Worm (Caenorhabditis elegans): ENCODE measurements around the gene R09H10.3.

R09H10.3 gene

DNA sequence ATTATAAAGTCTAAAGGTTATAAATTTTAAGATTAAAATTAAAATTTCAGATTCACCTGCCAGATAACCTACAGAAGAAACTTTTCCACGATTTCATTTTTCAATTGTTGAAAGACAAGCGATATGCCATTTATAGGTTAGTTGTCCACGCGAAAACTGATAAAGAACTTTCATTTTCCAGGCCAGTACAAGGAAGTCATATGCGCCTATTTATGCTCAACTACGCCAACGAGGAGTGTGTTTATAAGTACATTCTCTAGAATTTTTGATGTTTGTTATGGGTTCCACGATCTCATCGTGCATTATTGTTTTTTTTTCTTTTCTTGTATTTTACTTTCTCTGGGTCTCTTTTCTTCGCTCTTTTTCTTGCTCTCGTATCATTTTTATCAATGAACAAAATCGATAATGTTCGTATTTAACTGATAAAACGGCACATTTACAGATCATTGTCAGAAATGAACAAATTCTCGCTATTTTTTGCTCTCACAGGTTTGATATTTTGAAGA lies at the start of gene R09H10.3:
TSS of gene R09H10.3 (plus strand) at position 456 of the 506 bp plus-strand sequence.
- no peak for TF ChIP-seq ztf-23 (GFP tag; IDR thresholded peaks at IDR 0.05)
- no peak for TF ChIP-seq ztf-29 (GFP tag; IDR thresholded peaks at IDR 0.05)
- TF ChIP-seq klf-2 (GFP tag; conservative IDR thresholded peaks at IDR 0.05) = no peak
- no peak for TF ChIP-seq T22C8.4 (GFP tag; IDR thresholded peaks at IDR 0.05)
- TF ChIP-seq ref-1 (GFP tag; conservative IDR thresholded peaks at IDR 0.05) = no peak
- TF ChIP-seq med-1 (GFP tag; optimal IDR thresholded peaks at IDR 0.05; ENCODE audit: insufficient read depth) = no peak
- no peak for TF ChIP-seq cog-1 (tag; optimal IDR thresholded peaks at IDR 0.05)
- no peak for TF ChIP-seq tab-1 (GFP tag; IDR thresholded peaks at IDR 0.05)
- TF ChIP-seq flt-1 (GFP tag; IDR thresholded peaks at IDR 0.05) = no peak

DNA sequence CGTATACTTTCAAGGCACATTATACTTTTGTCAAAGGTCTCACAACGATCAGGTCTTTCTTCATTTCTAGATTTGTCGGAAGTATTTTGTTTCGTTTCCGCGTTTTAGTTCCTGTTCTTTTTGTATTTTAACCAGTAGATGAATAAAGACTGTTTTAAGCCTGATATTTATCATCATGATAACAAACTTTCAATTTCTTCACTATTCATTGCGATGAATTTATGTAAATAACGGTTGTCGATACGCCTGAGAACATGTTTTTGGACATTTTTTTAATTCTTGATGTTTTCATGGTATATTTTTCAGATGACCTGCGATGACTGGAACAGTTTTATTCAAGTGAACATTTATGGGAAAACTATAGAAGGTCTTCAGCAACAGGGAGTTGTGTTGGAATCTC lies 48.4 kb upstream of the R09H10.3 start, which contains the start of gene zim-3:
TSS of gene zim-3 (plus strand) at position 301 of the 400 bp plus-strand sequence.
- TF ChIP-seq cog-1 (tag; optimal IDR thresholded peaks at IDR 0.05) (no peak), flt-1 (GFP tag; IDR thresholded peaks at IDR 0.05) (no peak), med-1 (GFP tag; optimal IDR thresholded peaks at IDR 0.05; ENCODE audit: insufficient read depth) (no peak), ref-1 (GFP tag; conservative IDR thresholded peaks at IDR 0.05) (no peak), ztf-23 (GFP tag; IDR thresholded peaks at IDR 0.05) (no peak), ztf-29 (GFP tag; IDR thresholded peaks at IDR 0.05) (no peak), tab-1 (GFP tag; IDR thresholded peaks at IDR 0.05) (no peak), klf-2 (GFP tag; conservative IDR thresholded peaks at IDR 0.05) (no peak), T22C8.4 (GFP tag; IDR thresholded peaks at IDR 0.05) (no peak)

DNA sequence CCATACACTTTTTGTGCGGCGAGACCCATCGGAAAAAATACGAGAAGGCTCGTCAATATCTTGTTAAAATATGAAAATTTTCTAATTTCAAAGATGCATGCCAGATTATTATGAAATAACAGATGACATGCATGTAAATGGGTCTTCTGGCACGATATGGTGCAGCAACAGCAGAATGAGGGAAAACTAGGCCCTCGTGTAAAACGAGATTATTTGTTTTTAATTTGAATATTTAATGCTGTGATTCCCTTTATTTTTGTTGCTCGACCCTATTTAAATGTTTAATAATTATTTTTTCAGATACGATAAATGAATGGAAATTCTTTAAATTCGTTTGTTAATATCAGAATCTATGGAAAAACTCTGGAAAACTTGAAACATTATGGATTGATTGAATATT lies 45.2 kb upstream of the R09H10.3 start, which contains the start of gene him-8:
TSS of gene him-8 (plus strand) at position 301 of the 400 bp plus-strand sequence.
- TF ChIP-seq med-1 (GFP tag; optimal IDR thresholded peaks at IDR 0.05; ENCODE audit: insufficient read depth) (no peak), flt-1 (GFP tag; IDR thresholded peaks at IDR 0.05) (no peak), cog-1 (tag; optimal IDR thresholded peaks at IDR 0.05) (no peak), tab-1 (GFP tag; IDR thresholded peaks at IDR 0.05) (no peak), T22C8.4 (GFP tag; IDR thresholded peaks at IDR 0.05) (no peak), klf-2 (GFP tag; conservative IDR thresholded peaks at IDR 0.05) (no peak), ztf-23 (GFP tag; IDR thresholded peaks at IDR 0.05) (no peak), ref-1 (GFP tag; conservative IDR thresholded peaks at IDR 0.05) (no peak), ztf-29 (GFP tag; IDR thresholded peaks at IDR 0.05) (no peak)

DNA sequence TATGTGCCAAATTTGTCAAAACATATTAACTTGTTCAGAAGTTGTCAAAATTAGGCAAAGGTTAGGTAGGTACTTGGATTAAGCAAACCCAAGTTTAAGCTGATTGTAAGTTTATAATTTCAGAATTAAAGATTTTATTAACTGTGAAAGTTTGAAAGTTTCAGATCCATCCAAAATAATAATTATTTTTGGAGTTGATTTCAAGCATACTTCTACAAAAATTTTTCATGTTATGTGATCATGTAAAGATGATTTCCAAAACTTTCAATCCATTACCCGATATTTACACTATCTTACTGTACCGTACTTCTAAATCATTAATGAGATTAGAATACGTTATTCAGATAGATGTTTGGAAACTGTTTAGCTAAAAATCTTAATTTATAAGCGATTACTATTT lies 42.2 kb upstream of the R09H10.3 start:
- TF ChIP-seq klf-2 (GFP tag; conservative IDR thresholded peaks at IDR 0.05) = no peak
- no peak for TF ChIP-seq med-1 (GFP tag; optimal IDR thresholded peaks at IDR 0.05; ENCODE audit: insufficient read depth)
- TF ChIP-seq ztf-29 (GFP tag; IDR thresholded peaks at IDR 0.05) = no peak
- TF ChIP-seq flt-1 (GFP tag; IDR thresholded peaks at IDR 0.05) = no peak
- no peak for TF ChIP-seq tab-1 (GFP tag; IDR thresholded peaks at IDR 0.05)
- no peak for TF ChIP-seq ztf-23 (GFP tag; IDR thresholded peaks at IDR 0.05)
- TF ChIP-seq ref-1 (GFP tag; conservative IDR thresholded peaks at IDR 0.05) = no peak
- no peak for TF ChIP-seq T22C8.4 (GFP tag; IDR thresholded peaks at IDR 0.05)
- no peak for TF ChIP-seq cog-1 (tag; optimal IDR thresholded peaks at IDR 0.05)

DNA sequence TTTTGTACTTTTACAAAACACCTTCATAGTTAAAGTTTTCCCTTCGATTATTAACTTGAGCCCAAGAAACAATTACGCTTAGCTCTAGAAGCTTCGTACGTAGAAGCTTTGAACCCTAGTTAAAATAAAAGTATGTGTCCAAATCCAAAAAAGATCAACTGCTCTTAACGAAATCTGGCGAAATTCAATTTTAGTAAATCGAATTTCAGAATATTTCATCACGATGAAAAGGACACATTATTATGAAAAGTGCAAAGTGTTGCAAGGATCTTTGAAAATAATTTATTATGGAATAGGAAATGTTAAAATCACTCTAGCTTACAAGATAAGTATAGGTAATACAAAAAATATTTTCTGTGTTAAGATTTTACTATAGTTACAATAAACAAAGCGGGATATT lies 41.5 kb upstream of the R09H10.3 start:
- no peak for TF ChIP-seq ref-1 (GFP tag; conservative IDR thresholded peaks at IDR 0.05)
- no peak for TF ChIP-seq med-1 (GFP tag; optimal IDR thresholded peaks at IDR 0.05; ENCODE audit: insufficient read depth)
- no peak for TF ChIP-seq cog-1 (tag; optimal IDR thresholded peaks at IDR 0.05)
- no peak for TF ChIP-seq ztf-23 (GFP tag; IDR thresholded peaks at IDR 0.05)
- no peak for TF ChIP-seq T22C8.4 (GFP tag; IDR thresholded peaks at IDR 0.05)
- TF ChIP-seq klf-2 (GFP tag; conservative IDR thresholded peaks at IDR 0.05) = no peak
- TF ChIP-seq flt-1 (GFP tag; IDR thresholded peaks at IDR 0.05) = no peak
- no peak for TF ChIP-seq ztf-29 (GFP tag; IDR thresholded peaks at IDR 0.05)
- no peak for TF ChIP-seq tab-1 (GFP tag; IDR thresholded peaks at IDR 0.05)

DNA sequence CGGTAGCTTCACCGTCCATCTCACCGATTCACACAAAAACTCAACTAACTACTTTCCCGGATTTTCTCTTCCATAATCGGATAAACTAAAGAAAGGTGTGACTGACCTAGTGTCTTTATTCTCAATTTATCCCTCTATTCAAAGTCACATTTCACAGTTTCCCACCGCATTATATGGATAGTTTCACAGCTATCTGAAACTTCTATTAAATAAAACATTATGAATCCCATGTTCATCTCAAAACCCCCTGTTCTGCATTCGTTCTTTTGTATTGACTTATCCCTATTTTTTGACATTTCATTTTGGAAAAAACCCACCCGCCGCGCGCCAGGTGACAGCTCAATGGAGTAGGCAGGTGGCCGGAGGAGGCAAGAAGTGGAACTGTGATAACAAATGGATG lies 39.0 kb upstream of the R09H10.3 start:
- TF ChIP-seq tab-1 (GFP tag; IDR thresholded peaks at IDR 0.05) = no peak
- no peak for TF ChIP-seq ztf-29 (GFP tag; IDR thresholded peaks at IDR 0.05)
- TF ChIP-seq T22C8.4 (GFP tag; IDR thresholded peaks at IDR 0.05) = no peak
- TF ChIP-seq med-1 (GFP tag; optimal IDR thresholded peaks at IDR 0.05; ENCODE audit: insufficient read depth) = no peak
- TF ChIP-seq klf-2 (GFP tag; conservative IDR thresholded peaks at IDR 0.05) = no peak
- no peak for TF ChIP-seq flt-1 (GFP tag; IDR thresholded peaks at IDR 0.05)
- no peak for TF ChIP-seq ztf-23 (GFP tag; IDR thresholded peaks at IDR 0.05)
- TF ChIP-seq cog-1 (tag; optimal IDR thresholded peaks at IDR 0.05) = no peak
- TF ChIP-seq ref-1 (GFP tag; conservative IDR thresholded peaks at IDR 0.05) = no peak

DNA sequence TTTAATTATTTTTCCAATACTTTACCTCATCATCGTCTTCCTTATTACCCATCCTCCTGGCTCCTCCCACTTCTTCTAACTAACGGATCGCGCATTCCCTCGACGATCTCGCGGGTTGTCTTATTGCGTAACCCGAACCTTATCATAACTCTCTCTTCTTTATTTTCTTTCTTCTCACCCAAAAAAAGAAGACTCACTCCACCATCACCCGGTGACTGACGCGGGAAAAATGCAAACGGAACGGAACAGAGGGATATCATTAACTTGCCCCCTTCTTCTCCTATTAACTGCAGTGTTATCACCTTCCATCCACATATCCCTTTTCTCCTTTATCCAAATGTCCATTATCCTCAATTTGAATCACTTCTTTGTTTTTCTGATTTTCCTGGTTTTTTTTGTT lies 36.8 kb upstream of the R09H10.3 start:
- no peak for TF ChIP-seq ref-1 (GFP tag; conservative IDR thresholded peaks at IDR 0.05)
- no peak for TF ChIP-seq tab-1 (GFP tag; IDR thresholded peaks at IDR 0.05)
- no peak for TF ChIP-seq ztf-29 (GFP tag; IDR thresholded peaks at IDR 0.05)
- TF ChIP-seq med-1 (GFP tag; optimal IDR thresholded peaks at IDR 0.05; ENCODE audit: insufficient read depth) = no peak
- TF ChIP-seq klf-2 (GFP tag; conservative IDR thresholded peaks at IDR 0.05) = no peak
- no peak for TF ChIP-seq flt-1 (GFP tag; IDR thresholded peaks at IDR 0.05)
- TF ChIP-seq cog-1 (tag; optimal IDR thresholded peaks at IDR 0.05) = no peak
- TF ChIP-seq T22C8.4 (GFP tag; IDR thresholded peaks at IDR 0.05) = no peak
- TF ChIP-seq ztf-23 (GFP tag; IDR thresholded peaks at IDR 0.05) = no peak

DNA sequence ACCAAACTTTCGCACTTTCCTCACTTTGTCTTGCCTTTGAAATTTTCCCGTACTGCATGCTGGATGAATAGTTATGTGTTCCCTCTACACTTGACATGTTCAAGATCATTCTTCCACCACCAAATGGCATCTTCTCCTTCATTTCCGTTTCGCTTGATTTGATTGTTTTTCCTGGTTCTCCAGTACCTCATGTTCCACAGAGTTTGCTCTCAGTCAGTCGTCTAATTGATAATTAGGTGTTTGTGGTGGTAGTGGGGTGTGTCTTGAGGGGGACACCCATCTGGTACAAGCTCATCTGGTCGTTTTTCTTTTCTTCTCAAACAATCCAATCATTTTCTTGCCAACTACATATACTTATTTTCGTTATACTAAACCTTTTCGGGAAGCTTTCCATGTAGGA lies 35.8 kb upstream of the R09H10.3 start:
- no peak for TF ChIP-seq klf-2 (GFP tag; conservative IDR thresholded peaks at IDR 0.05)

DNA sequence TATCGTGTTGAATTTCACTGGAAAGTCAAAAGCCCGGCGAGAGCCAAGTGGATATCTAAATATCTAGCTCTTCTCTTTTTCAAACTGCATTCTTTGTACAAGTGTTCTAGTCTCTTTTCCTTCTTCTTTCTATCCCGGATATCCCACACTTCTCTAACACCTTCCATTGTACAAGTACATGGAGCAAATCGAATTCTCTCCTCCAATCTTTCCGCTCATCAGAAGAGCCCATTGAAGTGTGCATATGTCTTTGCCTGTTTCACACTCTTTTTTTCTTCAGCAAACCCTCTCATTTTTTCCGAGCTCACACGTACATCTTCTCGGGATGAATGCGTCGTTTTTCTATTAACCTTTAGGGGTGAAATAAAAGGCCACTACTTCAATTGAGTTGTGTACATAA lies 33.4 kb upstream of the R09H10.3 start:
- TF ChIP-seq ref-1 (GFP tag; conservative IDR thresholded peaks at IDR 0.05) = no peak
- no peak for TF ChIP-seq med-1 (GFP tag; optimal IDR thresholded peaks at IDR 0.05; ENCODE audit: insufficient read depth)
- TF ChIP-seq klf-2 (GFP tag; conservative IDR thresholded peaks at IDR 0.05) = no peak
- no peak for TF ChIP-seq T22C8.4 (GFP tag; IDR thresholded peaks at IDR 0.05)
- no peak for TF ChIP-seq ztf-23 (GFP tag; IDR thresholded peaks at IDR 0.05)
- no peak for TF ChIP-seq cog-1 (tag; optimal IDR thresholded peaks at IDR 0.05)
- no peak for TF ChIP-seq flt-1 (GFP tag; IDR thresholded peaks at IDR 0.05)
- TF ChIP-seq ztf-29 (GFP tag; IDR thresholded peaks at IDR 0.05) = no peak
- no peak for TF ChIP-seq tab-1 (GFP tag; IDR thresholded peaks at IDR 0.05)

DNA sequence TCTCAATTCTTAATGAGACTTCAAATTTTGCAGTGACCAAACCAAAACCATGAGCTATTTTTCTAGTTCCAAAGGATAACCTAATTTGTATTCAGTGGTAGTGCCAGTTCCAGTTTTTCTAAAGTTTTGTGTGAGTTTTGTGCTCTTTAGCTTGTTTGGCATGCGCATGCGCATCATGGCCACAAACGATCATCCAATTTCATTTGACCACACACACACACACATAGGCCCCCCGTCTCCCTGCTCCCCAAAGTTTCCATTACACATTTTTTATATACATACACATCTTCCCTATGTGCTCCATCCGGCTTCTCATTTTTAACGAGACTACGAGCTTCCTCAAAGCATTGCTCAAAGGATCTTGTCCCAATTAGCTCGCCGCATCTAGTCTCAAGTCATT lies 32.4 kb upstream of the R09H10.3 start:
- no peak for TF ChIP-seq klf-2 (GFP tag; conservative IDR thresholded peaks at IDR 0.05)
- TF ChIP-seq tab-1 (GFP tag; IDR thresholded peaks at IDR 0.05) = no peak
- no peak for TF ChIP-seq ztf-29 (GFP tag; IDR thresholded peaks at IDR 0.05)
- TF ChIP-seq T22C8.4 (GFP tag; IDR thresholded peaks at IDR 0.05) = no peak
- 0 out of 2 replicates have a peak, but pooled peaks have one; percentile 53 for TF ChIP-seq ztf-23 (GFP tag; IDR thresholded peaks at IDR 0.05)
- no peak for TF ChIP-seq ref-1 (GFP tag; conservative IDR thresholded peaks at IDR 0.05)
- TF ChIP-seq med-1 (GFP tag; optimal IDR thresholded peaks at IDR 0.05; ENCODE audit: insufficient read depth) = no peak
- TF ChIP-seq flt-1 (GFP tag; IDR thresholded peaks at IDR 0.05) = no peak

All from whole organism, midembryonic.